Worm (Caenorhabditis elegans) whole organism, young adult: ENCODE measurements around the gene K01D12.5.

Source experiments
- F57A8.1 ChIP-seq: fragments of 200-800 bp; sonication (Bioruptor generic); optimal IDR thresholded peaks from 2 replicates; lab custom pipeline; 2018; ENCODE audit warnings: mild to moderate bottlenecking, missing genetic modification characterization, moderate library complexity, missing compliant biosample characterization
- K11D2.4 ChIP-seq: fragments of 200-800 bp; sonication (Bioruptor generic); IDR thresholded peaks from 2 replicates; pipeline ENCODE4 v1.3.6; 2022; ENCODE audit warnings: missing genetic modification reagents, missing genetic modification characterization, missing compliant biosample characterization
- Y53F4B.3 ChIP-seq: fragments of 200-800 bp; sonication (Bioruptor generic); IDR thresholded peaks from 2 replicates; pipeline ENCODE4 v1.3.6; 2022; ENCODE audit warnings: missing genetic modification reagents, missing genetic modification characterization, missing compliant biosample characterization
- ama-1 ChIP-seq, 3 experiments: fragments of 150-350 bp in 1 of 3; sonication (generic microtip) in 2 of 3; optimal IDR thresholded peaks; 2 replicates each; lab custom pipeline; 2014 to 2018; ENCODE audit warnings: missing biosample characterization in 2 of 3, missing genetic modification characterization in 2 of 3, missing genetic modification reagents in 2 of 3
- aptf-2 ChIP-seq: fragments of 200-800 bp; sonication (Bioruptor generic); conservative IDR thresholded peaks from 2 replicates; pipeline ENCODE4 v1.3.6; 2022; ENCODE audit warnings: missing genetic modification reagents, missing genetic modification characterization, missing compliant biosample characterization
- dpff-1 ChIP-seq: sonication (generic microtip); optimal IDR thresholded peaks from 2 replicates; lab custom pipeline; 2017; ENCODE audit warnings: mild to moderate bottlenecking, missing genetic modification characterization, missing compliant biosample characterization
- lir-1 ChIP-seq: fragments of 200-800 bp; sonication (Bioruptor generic); conservative IDR thresholded peaks from 2 replicates; pipeline ENCODE4 v1.3.6; 2022; ENCODE audit warnings: missing genetic modification reagents, missing genetic modification characterization, missing compliant biosample characterization
- madf-3 ChIP-seq: fragments of 200-800 bp; sonication (Bioruptor generic); IDR thresholded peaks from 2 replicates; pipeline ENCODE4 v1.3.6; 2022; ENCODE audit warnings: missing genetic modification reagents, missing genetic modification characterization, missing compliant biosample characterization
- madf-8 ChIP-seq: fragments of 200-800 bp; sonication (Bioruptor generic); conservative IDR thresholded peaks from 2 replicates; pipeline ENCODE4 v1.3.6; 2022; ENCODE audit warnings: missing genetic modification reagents, missing genetic modification characterization, missing compliant biosample characterization
- mxl-1 ChIP-seq: sonication (generic microtip); optimal IDR thresholded peaks from 2 replicates; lab custom pipeline; 2016; ENCODE audit warnings: missing genetic modification characterization, missing compliant biosample characterization
- nhr-90 ChIP-seq: sonication (generic microtip); optimal IDR thresholded peaks from 2 replicates; lab custom pipeline; 2016; ENCODE audit warnings: missing genotype, mild to moderate bottlenecking, missing genetic modification characterization, missing compliant biosample characterization
- repo-1 ChIP-seq: sonication (generic microtip); optimal IDR thresholded peaks from 2 replicates; lab custom pipeline; 2017; ENCODE audit warnings: mild to moderate bottlenecking, missing genetic modification characterization, missing compliant biosample characterization
- snpc-4 ChIP-seq, 5 experiments: fragments of 150-350 bp in 1 of 5; sonication (generic microtip) in 4 of 5; optimal IDR thresholded peaks; 2 replicates each; lab custom pipeline; 2014 to 2018; ENCODE audit warnings: missing genetic modification characterization in 5 of 5, missing biosample characterization in 3 of 5, antibody characterized with exemption in 2 of 5, mild to moderate bottlenecking in 2 of 5, missing compliant biosample characterization in 2 of 5, missing genotype in 2 of 5, moderate library complexity in 2 of 5, missing genetic modification reagents in 1 of 5
- tbx-9 ChIP-seq: sonication (generic microtip); optimal IDR thresholded peaks from 2 replicates; lab custom pipeline; 2016; ENCODE audit warnings: borderline replicate concordance, missing genetic modification characterization, inconsistent platforms, missing compliant biosample characterization

- TF ChIP-seq tbx-9 (tag; lab: Kevin White, UChicago) (no peak), nhr-90 (tag; lab: Kevin White, UChicago) (no peak), dpff-1 (tag; lab: Kevin White, UChicago) (no peak), lir-1 (no peak), aptf-2 (GFP tag; lab: Robert Waterston, UW) (no peak), mxl-1 (no peak), K11D2.4 (no peak), snpc-4 (GFP tag; optimal IDR thresholded peaks at IDR 0.05; lab: Kevin White, UChicago) (no peak), snpc-4 (tag; optimal IDR thresholded peaks at IDR 0.05; lab: Kevin White, UChicago) (no peak), ama-1 (optimal IDR thresholded peaks at IDR 0.05; lab: Kevin White, UChicago) (no peak), ama-1 (GFP tag; optimal IDR thresholded peaks at IDR 0.05; lab: Kevin White, UChicago) (no peak), F57A8.1 (GFP tag; lab: Kevin White, UChicago) (no peak), repo-1 (tag; lab: Kevin White, UChicago) (no peak), madf-3 (GFP tag; lab: Robert Waterston, UW) (no peak), Y53F4B.3 (GFP tag; lab: Robert Waterston, UW) (no peak), madf-8 (GFP tag; lab: Robert Waterston, UW) (no peak)
Observed at ce11 chrV:12432111-12432510, 34.5 kb downstream of the K01D12.5 start, which contains the start of gene C54D10.13.
